Worm (Caenorhabditis elegans) whole organism, L2 larva: ENCODE data around the gene W01F3.2.

Experiments used
- blmp-1 ChIP-seq: sonication (generic microtip); optimal IDR thresholded peaks from 2 replicates; lab custom pipeline; 2017; ENCODE audit warnings: missing genetic modification characterization, mild to moderate bottlenecking, missing compliant biosample characterization, antibody characterized with exemption, moderate library complexity; ENCODE audit not compliant: insufficient read depth
- nhr-25 ChIP-seq: fragments of 150-350 bp; sonication (generic microtip); optimal IDR thresholded peaks from 3 replicates; lab custom pipeline; 2014; ENCODE audit warnings: missing biosample characterization, missing genetic modification characterization
- nhr-77 ChIP-seq: fragments of 150-350 bp; optimal IDR thresholded peaks from 2 replicates; lab custom pipeline; 2014; ENCODE audit warnings: missing biosample characterization, missing genetic modification characterization
- snpc-4 ChIP-seq: fragments of 150-350 bp; optimal IDR thresholded peaks from 2 replicates; lab custom pipeline; 2014; ENCODE audit warnings: missing biosample characterization, missing genetic modification characterization
- unc-39 ChIP-seq: fragments of 150-350 bp; optimal IDR thresholded peaks from 2 replicates; lab custom pipeline; 2014; ENCODE audit warnings: missing biosample characterization, missing genetic modification characterization
- zag-1 ChIP-seq: fragments of 150-350 bp; optimal IDR thresholded peaks from 2 replicates; lab custom pipeline; 2014; ENCODE audit warnings: missing biosample characterization, missing genetic modification characterization
- ztf-11 ChIP-seq: sonication (generic microtip); optimal IDR thresholded peaks from 2 replicates; lab custom pipeline; 2017; ENCODE audit warnings: missing biosample characterization, missing genetic modification characterization

- TF ChIP-seq nhr-25 (tag; lab: Kevin White, UChicago) (no peak), unc-39 (tag; lab: Kevin White, UChicago) (no peak), zag-1 (tag; lab: Kevin White, UChicago) (no peak), nhr-77 (tag; lab: Kevin White, UChicago) (no peak), blmp-1 (no peak), snpc-4 (no peak), ztf-11 (no peak)
Observed at ce11 chrV:20660025-20660424, at the start of gene W01F3.2.
